Fruit fly (Drosophila melanogaster) whole organism, embryonic: ENCODE results near the gene eIF4G2.

ENCODE experiments used
- Atf3 ChIP-seq: fragments of 200-800 bp; sonication (Bioruptor generic); optimal IDR thresholded peaks from 3 replicates; lab custom pipeline; 2016; ENCODE audit warnings: missing biosample characterization, missing genetic modification characterization
- Bteb2 ChIP-seq: fragments of 200-800 bp; sonication (Bioruptor generic); optimal IDR thresholded peaks from 2 replicates; lab custom pipeline; 2016; ENCODE audit warnings: missing biosample characterization, missing genetic modification characterization
- CG11456 ChIP-seq: fragments of 200-800 bp; sonication (Bioruptor generic); IDR thresholded peaks from 3 replicates; pipeline ENCODE4 v1.3.6; 2022; ENCODE audit warnings: missing biosample characterization, missing genetic modification characterization
- CG11504 ChIP-seq: fragments of 200-800 bp; sonication (Bioruptor generic); optimal IDR thresholded peaks from 3 replicates; lab custom pipeline; 2019; ENCODE audit warnings: missing biosample characterization, mild to moderate bottlenecking, missing genetic modification characterization, moderate library complexity
- CG12744 ChIP-seq: fragments of 200-800 bp; sonication (Bioruptor generic); optimal IDR thresholded peaks from 2 replicates; lab custom pipeline; 2016; ENCODE audit warnings: missing biosample characterization, missing genetic modification characterization
- CG14860 ChIP-seq: fragments of 200-800 bp; sonication (Bioruptor generic); IDR thresholded peaks from 3 replicates; pipeline ENCODE4 v1.3.6; 2022; ENCODE audit warnings: missing biosample characterization, missing genetic modification characterization; ENCODE audit not compliant: partially characterized antibody
- CG15601 ChIP-seq: fragments of 200-800 bp; sonication (Bioruptor generic); optimal IDR thresholded peaks from 3 replicates; lab custom pipeline; 2019; ENCODE audit warnings: missing biosample characterization, mild to moderate bottlenecking, missing genetic modification characterization, moderate library complexity
- CG1603 ChIP-seq: fragments of 200-800 bp; sonication (Bioruptor generic); optimal IDR thresholded peaks from 2 replicates; lab custom pipeline; 2019; ENCODE audit warnings: missing biosample characterization, mild to moderate bottlenecking, missing genetic modification characterization, moderate library complexity
- CG1647 ChIP-seq: fragments of 200-800 bp; sonication (Bioruptor generic); optimal IDR thresholded peaks from 3 replicates; lab custom pipeline; 2016; ENCODE audit warnings: missing biosample characterization, missing genetic modification characterization
- CG17361 ChIP-seq: fragments of 200-800 bp; sonication (Bioruptor generic); IDR thresholded peaks from 3 replicates; pipeline ENCODE4 v1.3.6; 2022; ENCODE audit warnings: missing biosample characterization, missing genetic modification characterization
- CG18262 ChIP-seq: fragments of 200-800 bp; optimal IDR thresholded peaks from 3 replicates; lab custom pipeline; 2019; ENCODE audit warnings: missing biosample characterization, mild to moderate bottlenecking, missing genetic modification characterization, moderate library complexity
- CG2199 ChIP-seq: fragments of 200-800 bp; sonication (Bioruptor generic); IDR thresholded peaks from 3 replicates; pipeline ENCODE4 v1.3.6; 2022; ENCODE audit warnings: missing biosample characterization, missing genetic modification characterization
- CG30403 ChIP-seq: fragments of 200-800 bp; sonication (Bioruptor generic); optimal IDR thresholded peaks from 3 replicates; lab custom pipeline; 2016; ENCODE audit warnings: missing biosample characterization, missing genetic modification characterization
- CG4617 ChIP-seq: fragments of 200-800 bp; sonication (Bioruptor generic); optimal IDR thresholded peaks from 3 replicates; lab custom pipeline; 2016; ENCODE audit warnings: missing biosample characterization, missing genetic modification characterization, borderline replicate concordance
- CG6272 ChIP-seq: fragments of 200-800 bp; sonication (Bioruptor generic); IDR thresholded peaks from 2 replicates; pipeline ENCODE4 v1.3.6; 2022; ENCODE audit warnings: missing biosample characterization, missing genetic modification characterization
- CG7839 ChIP-seq: fragments of 200-800 bp; sonication (Bioruptor generic); optimal IDR thresholded peaks from 3 replicates; lab custom pipeline; 2018; ENCODE audit warnings: missing biosample characterization, mild to moderate bottlenecking, missing genetic modification characterization, moderate library complexity
- Camta ChIP-seq: fragments of 200-800 bp; sonication (Bioruptor generic); optimal IDR thresholded peaks from 2 replicates; lab custom pipeline; 2016; ENCODE audit warnings: missing biosample characterization, missing genetic modification characterization
- D19A ChIP-seq: fragments of 200-800 bp; optimal IDR thresholded peaks from 3 replicates; lab custom pipeline; 2019; ENCODE audit warnings: missing biosample characterization, mild to moderate bottlenecking, missing genetic modification characterization, moderate library complexity
- Dad ChIP-seq: fragments of 200-800 bp; sonication (Bioruptor generic); optimal IDR thresholded peaks from 3 replicates; lab custom pipeline; 2016; ENCODE audit warnings: missing biosample characterization, missing genetic modification characterization
- Drgx ChIP-seq: fragments of 200-800 bp; sonication (Bioruptor generic); IDR thresholded peaks from 2 replicates; pipeline ENCODE4 v1.3.6; 2022; ENCODE audit warnings: missing biosample characterization, missing genetic modification characterization
- Ets65A ChIP-seq: fragments of 200-800 bp; sonication (Bioruptor generic); peaks from one replicate; lab custom pipeline; 2016; ENCODE audit warnings: missing biosample characterization, missing genetic modification characterization
- Jarid2 ChIP-seq: fragments of 200-800 bp; sonication (Bioruptor generic); optimal IDR thresholded peaks from 3 replicates; lab custom pipeline; 2017; ENCODE audit warnings: mild to moderate bottlenecking, missing biosample characterization, missing genetic modification reagents, missing genetic modification characterization
- Lhr ChIP-seq: fragments of 200-800 bp; sonication (Bioruptor generic); optimal IDR thresholded peaks from 3 replicates; lab custom pipeline; 2017; ENCODE audit warnings: mild to moderate bottlenecking, missing biosample characterization, missing genetic modification reagents, missing genetic modification characterization
- MESR4 ChIP-seq: fragments of 200-800 bp; sonication (Bioruptor generic); optimal IDR thresholded peaks from 2 replicates; lab custom pipeline; 2018; ENCODE audit warnings: missing biosample characterization, mild to moderate bottlenecking, missing genetic modification characterization, moderate library complexity
- Med ChIP-seq: fragments of 200-800 bp; sonication (Bioruptor generic); peaks from one replicate; lab custom pipeline; 2016; ENCODE audit warnings: missing biosample characterization, missing genetic modification characterization, mild to moderate bottlenecking, inconsistent platforms, moderate library complexity
- Optix ChIP-seq: fragments of 200-800 bp; sonication (Bioruptor generic); IDR thresholded peaks from 3 replicates; pipeline ENCODE4 v1.3.6; 2022; ENCODE audit warnings: missing biosample characterization, missing genetic modification characterization
- Rx ChIP-seq: fragments of 200-800 bp; sonication (Bioruptor generic); IDR thresholded peaks from 2 replicates; pipeline ENCODE4 v1.3.6; 2022; ENCODE audit warnings: missing biosample characterization, missing genetic modification characterization
- Scr ChIP-seq: fragments of 200-800 bp; sonication (Bioruptor generic); IDR thresholded peaks from 2 replicates; pipeline ENCODE4 v1.3.6; 2022; ENCODE audit warnings: missing biosample characterization, missing genetic modification characterization; ENCODE audit not compliant: partially characterized antibody
- Xrp1 ChIP-seq: fragments of 200-800 bp; sonication (Bioruptor generic); IDR thresholded peaks from 2 replicates; pipeline ENCODE4 v1.3.6; 2022; ENCODE audit warnings: missing biosample characterization, missing genetic modification characterization
- ab ChIP-seq: fragments of 200-800 bp; sonication (Bioruptor generic); optimal IDR thresholded peaks from 2 replicates; lab custom pipeline; 2016; ENCODE audit warnings: missing biosample characterization, missing genetic modification characterization
- bigmax ChIP-seq: fragments of 200-800 bp; sonication (Bioruptor generic); optimal IDR thresholded peaks from 2 replicates; lab custom pipeline; 2018; ENCODE audit warnings: missing biosample characterization, mild to moderate bottlenecking, missing genetic modification characterization
- crp ChIP-seq, 2 experiments: fragments of 200-800 bp; sonication (Bioruptor generic); optimal IDR thresholded peaks; 2 replicates in 1 of 2; 3 replicates in 1 of 2; lab custom pipeline; 2017; ENCODE audit warnings: missing biosample characterization in 2 of 2, missing genetic modification characterization in 2 of 2, mild to moderate bottlenecking in 1 of 2, moderate library complexity in 1 of 2
- cwo ChIP-seq: fragments of 200-800 bp; sonication (Bioruptor generic); optimal IDR thresholded peaks from 3 replicates; lab custom pipeline; 2017; ENCODE audit warnings: missing biosample characterization, missing genetic modification characterization, mild to moderate bottlenecking, moderate library complexity, missing genetic modification reagents
- dpn ChIP-seq, 2 experiments: fragments of 200-800 bp; sonication (Bioruptor generic); optimal IDR thresholded peaks; 3 replicates each; lab custom pipeline; 2016; ENCODE audit warnings: missing biosample characterization in 2 of 2, missing genetic modification characterization in 2 of 2
- ewg ChIP-seq: fragments of 200-800 bp; sonication (Bioruptor generic); optimal IDR thresholded peaks from 3 replicates; lab custom pipeline; 2017; ENCODE audit warnings: mild to moderate bottlenecking, missing biosample characterization, missing genetic modification reagents, missing genetic modification characterization
- gro ChIP-seq: fragments of 200-800 bp; sonication (Bioruptor generic); optimal IDR thresholded peaks from 2 replicates; lab custom pipeline; 2016; ENCODE audit warnings: missing biosample characterization, missing genetic modification characterization
- nmo ChIP-seq: fragments of 200-800 bp; sonication (Bioruptor generic); optimal IDR thresholded peaks from 2 replicates; lab custom pipeline; 2018; ENCODE audit warnings: missing biosample characterization, mild to moderate bottlenecking, missing genetic modification characterization, moderate library complexity
- odd ChIP-seq: fragments of 200-800 bp; sonication (Bioruptor generic); optimal IDR thresholded peaks from 2 replicates; lab custom pipeline; 2017; ENCODE audit warnings: missing biosample characterization, mild to moderate bottlenecking, missing genetic modification characterization
- org-1 ChIP-seq: fragments of 200-800 bp; sonication (Bioruptor generic); optimal IDR thresholded peaks from 2 replicates; lab custom pipeline; 2017; ENCODE audit warnings: missing biosample characterization, missing genetic modification characterization
- pan ChIP-seq, 4 experiments: fragments of >200 bp in 3 of 4; fragments of 200-800 bp in 1 of 4; sonication (Bioruptor generic) in 1 of 4; optimal IDR thresholded peaks in 3 of 4; IDR thresholded peaks in 1 of 4; 2 replicates each; pipeline versions ENCODE4 v1.3.6 to Lab custom; 2017 to 2022; ENCODE audit warnings: missing biosample characterization in 2 of 4, missing genetic modification characterization in 2 of 4, mixed read lengths in 1 of 4
- pfk ChIP-seq: fragments of 200-800 bp; sonication (Bioruptor generic); optimal IDR thresholded peaks from 2 replicates; lab custom pipeline; 2018; ENCODE audit warnings: missing biosample characterization, mild to moderate bottlenecking, missing genetic modification characterization, moderate library complexity
- prd ChIP-seq, 3 experiments: fragments of >200 bp in 2 of 3; fragments of 200-800 bp in 1 of 3; sonication (Bioruptor generic) in 1 of 3; optimal IDR thresholded peaks in 2 of 3; IDR thresholded peaks in 1 of 3; 2 replicates in 2 of 3; 3 replicates in 1 of 3; pipeline versions ENCODE4 v1.3.6 to Lab custom; 2017 to 2022; ENCODE audit warnings: missing biosample characterization in 1 of 3, missing genetic modification characterization in 1 of 3
- pzg ChIP-seq: fragments of 200-800 bp; sonication (Bioruptor generic); optimal IDR thresholded peaks from 3 replicates; lab custom pipeline; 2018; ENCODE audit warnings: missing biosample characterization, mild to moderate bottlenecking, missing genetic modification characterization, moderate library complexity
- row ChIP-seq: fragments of 200-800 bp; sonication (Bioruptor generic); IDR thresholded peaks from 3 replicates; pipeline ENCODE4 v1.3.6; 2022; ENCODE audit warnings: missing biosample characterization, missing genetic modification characterization
- sna ChIP-seq: fragments of 200-800 bp; sonication (Bioruptor generic); IDR thresholded peaks from 2 replicates; pipeline ENCODE4 v1.3.6; 2022; ENCODE audit warnings: missing biosample characterization, missing genetic modification characterization; ENCODE audit not compliant: partially characterized antibody
- so ChIP-seq: fragments of 200-800 bp; sonication (Bioruptor generic); IDR thresholded peaks from 3 replicates; pipeline ENCODE4 v1.3.6; 2022; ENCODE audit warnings: missing biosample characterization, missing genetic modification characterization
- tll ChIP-seq, 2 experiments: fragments of 200-800 bp in 1 of 2; fragments of >200 bp in 1 of 2; sonication (Bioruptor generic) in 1 of 2; optimal IDR thresholded peaks; 2 replicates each; lab custom pipeline; 2017 to 2019; ENCODE audit warnings: missing biosample characterization in 2 of 2, missing genetic modification characterization in 2 of 2, mild to moderate bottlenecking in 1 of 2, moderate library complexity in 1 of 2
- tx ChIP-seq: fragments of 200-800 bp; sonication (Bioruptor generic); optimal IDR thresholded peaks from 2 replicates; lab custom pipeline; 2016; ENCODE audit warnings: missing biosample characterization, missing genetic modification characterization

Gene eIF4G2

dm6 chr3R:23818879-23819408, at the start of gene eIF4G2, which contains the start of gene CG33111 (continued):
- peak; percentile 68 for TF ChIP-seq gro
- TF ChIP-seq Dad (GFP tag; lab: Kevin White, UChicago): peak; percentile 45
- TF ChIP-seq so: peak; percentile 56; the same call in 1 of the 3 replicates
- TF ChIP-seq CG15601 (tag; lab: Kevin White, UChicago): peak; percentile 57
- peak; percentile 22 for TF ChIP-seq Camta (GFP tag; lab: Kevin White, UChicago)
- TF ChIP-seq CG2199 (GFP tag; lab: Robert Waterston, UW): 0 out of 3 replicates have a peak, but pooled peaks have one; percentile 23
- TF ChIP-seq Lhr: peak; percentile 91
- TF ChIP-seq Scr (GFP tag; lab: Robert Waterston, UW): peak; percentile 75
- TF ChIP-seq Jarid2: peak; percentile 66
- TF ChIP-seq CG18262: no peak
- TF ChIP-seq tll (GFP tag; optimal IDR thresholded peaks at IDR 0.05; lab: Kevin White, UChicago): peak; percentile 79 to 97
- TF ChIP-seq MESR4: peak; percentile 91
- peak; percentile 29 for TF ChIP-seq CG30403 (GFP tag; lab: Kevin White, UChicago)
- TF ChIP-seq org-1 (GFP tag; lab: Kevin White, UChicago): no peak
- TF ChIP-seq CG4617: peak; percentile 97
- TF ChIP-seq Bteb2 (GFP tag; lab: Kevin White, UChicago): no peak
- peak; percentile 96 for TF ChIP-seq pzg (GFP tag; lab: Kevin White, UChicago)
- peak; percentile 98 for TF ChIP-seq ewg (GFP tag; lab: Kevin White, UChicago)
- TF ChIP-seq D19A (tag; lab: Kevin White, UChicago): no peak
- TF ChIP-seq sna (GFP tag; lab: Robert Waterston, UW): peak; percentile 60
- TF ChIP-seq odd (GFP tag; lab: Kevin White, UChicago): peak; percentile 37
- peak; percentile 15 for TF ChIP-seq tx (GFP tag; lab: Kevin White, UChicago)
- peak; percentile 69 for TF ChIP-seq CG14860
- peak; percentile 53 for TF ChIP-seq nmo
- TF ChIP-seq pfk (GFP tag; lab: Kevin White, UChicago): peak; percentile 36

- 0 out of 3 replicates have a peak, but pooled peaks have one; percentile 30 for TF ChIP-seq so
- peak; percentile 8 for TF ChIP-seq CG7839
- TF ChIP-seq ab: no peak
- TF ChIP-seq Ets65A (GFP tag; lab: Kevin White, UChicago): peak; percentile 74
- no peak for TF ChIP-seq CG12744 (GFP tag; lab: Kevin White, UChicago)
- no peak for TF ChIP-seq CG1647 (GFP tag; lab: Kevin White, UChicago)
- TF ChIP-seq Atf3 (GFP tag; lab: Kevin White, UChicago): no peak
- TF ChIP-seq cwo (GFP tag; lab: Kevin White, UChicago): no peak
- TF ChIP-seq CG11456 (GFP tag; lab: Robert Waterston, UW): 0 out of 3 replicates have a peak, but pooled peaks have one; percentile 48
- no peak for TF ChIP-seq CG6272 (GFP tag; lab: Robert Waterston, UW)
- TF ChIP-seq Xrp1 (GFP tag; lab: Robert Waterston, UW): peak; percentile 42; the same call in 1 of the 2 replicates
- TF ChIP-seq Rx (GFP tag; lab: Robert Waterston, UW): 0 out of 2 replicates have a peak, but pooled peaks have one; percentile 26
- TF ChIP-seq CG1603 (tag; lab: Kevin White, UChicago): peak; percentile 6
- TF ChIP-seq pan (optimal IDR thresholded peaks at IDR 0.05; lab: Kevin White, UChicago): no peak
- peak in 1 of 2 experiments; percentile 5 for TF ChIP-seq pan (GFP tag; optimal IDR thresholded peaks at IDR 0.05 in 1 of 2, IDR thresholded peaks at IDR 0.05 in 1 of 2)
- TF ChIP-seq Scr (GFP tag; lab: Robert Waterston, UW): no peak
- TF ChIP-seq CG17361 (GFP tag; lab: Robert Waterston, UW): 0 out of 3 replicates have a peak, but pooled peaks have one; percentile 10
- TF ChIP-seq Drgx (GFP tag; lab: Robert Waterston, UW): peak; percentile 52
- TF ChIP-seq Med (GFP tag; lab: Kevin White, UChicago): peak; percentile 54
- no peak for TF ChIP-seq dpn (GFP tag; optimal IDR thresholded peaks at IDR 0.05; lab: Kevin White, UChicago)
- TF ChIP-seq crp (GFP tag; optimal IDR thresholded peaks at IDR 0.05; lab: Kevin White, UChicago): no peak
- 0 out of 3 replicates have a peak, but pooled peaks have one; percentile 8 for TF ChIP-seq Optix (GFP tag; lab: Robert Waterston, UW)
- TF ChIP-seq row (GFP tag; lab: Robert Waterston, UW): 0 out of 3 replicates have a peak, but pooled peaks have one; percentile 19
- no peak for TF ChIP-seq bigmax (GFP tag; lab: Kevin White, UChicago)
- TF ChIP-seq CG11504 (tag; lab: Kevin White, UChicago): peak; percentile 19
- no peak for TF ChIP-seq prd (optimal IDR thresholded peaks at IDR 0.05; lab: Kevin White, UChicago)
- TF ChIP-seq prd (GFP tag; IDR thresholded peaks at IDR 0.05; lab: Robert Waterston, UW): peak; percentile 27; the same call in 1 of the 3 replicates
Measured at dm6 chr3R:23867825-23868224, 48.8 kb upstream of the eIF4G2 start.
